Worm (Caenorhabditis elegans) whole organism, L3 larva: Measurements from ENCODE around the gene zig-5.

Source experiments
- aly-2 ChIP-seq: fragments of 150-350 bp; optimal IDR thresholded peaks from 2 replicates; lab custom pipeline; 2014; ENCODE audit warnings: missing biosample characterization, missing genetic modification characterization
- hmg-11 ChIP-seq: sonication (generic microtip); optimal IDR thresholded peaks from 2 replicates; lab custom pipeline; 2016; ENCODE audit warnings: missing genetic modification characterization, missing compliant biosample characterization
- nhr-11 ChIP-seq: fragments of 150-350 bp; optimal IDR thresholded peaks from 2 replicates; lab custom pipeline; 2014; ENCODE audit warnings: missing biosample characterization, missing genetic modification characterization
- nhr-237 ChIP-seq: fragments of 150-350 bp; optimal IDR thresholded peaks from 2 replicates; lab custom pipeline; 2014; ENCODE audit warnings: missing biosample characterization, missing genetic modification characterization

DNA sequence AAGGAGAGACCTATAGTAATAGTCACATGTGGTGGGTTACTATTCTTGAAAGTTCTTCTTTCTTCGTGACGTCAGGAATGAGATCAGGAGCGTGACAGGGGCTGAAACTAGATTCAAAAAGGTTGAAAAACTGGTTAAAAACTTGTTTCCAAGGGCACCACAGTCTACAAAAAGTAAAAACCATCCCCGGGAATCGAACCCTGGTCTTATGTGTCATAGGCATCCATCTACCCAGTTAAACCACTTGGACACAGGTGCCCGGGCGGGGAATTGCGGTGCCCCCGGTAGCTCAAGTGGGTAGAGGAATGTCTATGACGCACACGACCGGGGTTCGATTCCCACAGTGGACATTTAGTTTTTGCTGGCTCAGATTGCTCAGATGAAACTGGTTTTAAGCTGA, 3.9 kb upstream of the zig-5 start:
- no peak for TF ChIP-seq hmg-11 (tag; lab: Kevin White, UChicago)
- no peak for TF ChIP-seq nhr-237 (tag; lab: Kevin White, UChicago)
- TF ChIP-seq aly-2 (tag; lab: Kevin White, UChicago) = no peak
- no peak for TF ChIP-seq nhr-11 (tag; lab: Kevin White, UChicago)
